Worm (Caenorhabditis elegans): Measurements from ENCODE around the gene srsx-29.

Gene srsx-29

ce11 chrV:10204863-10205338 is 50.1 kb downstream of the srsx-29 start, which contains the start of the genes ZK856.19 and ZK856.11:
ZK856.19 (minus strand) TSS chrV:10204913.
ZK856.11 (minus strand) TSS chrV:10204938.
- TF ChIP-seq tbp1 (GFP tag; optimal IDR thresholded peaks at IDR 0.05) (peak; percentile 44), ama-1 (optimal IDR thresholded peaks at IDR 0.05) (no peak), ama-1 (GFP tag; optimal IDR thresholded peaks at IDR 0.05) (no peak), Y56A3A.18 (GFP tag; IDR thresholded peaks at IDR 0.05) (no peak), attf-5 (GFP tag; optimal IDR thresholded peaks at IDR 0.05) (no peak), madf-6 (GFP tag; IDR thresholded peaks at IDR 0.05) (peak; percentile 24; the same call in 1 of the 2 replicates), Y53G8AR.9 (GFP tag; conservative IDR thresholded peaks at IDR 0.05) (0 out of 2 replicates have a peak, but pooled peaks have one; percentile 65), nhr-80 (tag; optimal IDR thresholded peaks at IDR 0.05) (peak; percentile 11), B0336.3 (GFP tag; IDR thresholded peaks at IDR 0.05) (0 out of 2 replicates have a peak, but pooled peaks have one; percentile 49), ztf-18 (tag; optimal IDR thresholded peaks at IDR 0.05) (peak; percentile 93), hmg-1.2 (GFP tag; IDR thresholded peaks at IDR 0.05) (peak; percentile 32; the same call in 1 of the 2 replicates), D2030.7 (GFP tag; IDR thresholded peaks at IDR 0.05) (peak; percentile 17; the same call in 1 of the 2 replicates), unc-130 (GFP tag; optimal IDR thresholded peaks at IDR 0.05) (peak; percentile 5), lin-54 (GFP tag; optimal IDR thresholded peaks at IDR 0.05) (peak; percentile 58), madf-10 (tag; optimal IDR thresholded peaks at IDR 0.05) (peak; percentile 29), F49E8.2 (tag; optimal IDR thresholded peaks at IDR 0.05; ENCODE audit: insufficient read depth) (peak; percentile 41), repo-1 (tag; optimal IDR thresholded peaks at IDR 0.05) (no peak), hrde-1 (tag; optimal IDR thresholded peaks at IDR 0.05; ENCODE audit: borderline replicate concordance) (peak; percentile 0), mcd-1 (GFP tag; IDR thresholded peaks at IDR 0.05) (peak; percentile 39; the same call in 1 of the 2 replicates), hsf-1 (GFP tag; IDR thresholded peaks at IDR 0.05) (0 out of 2 replicates have a peak, but pooled peaks have one; percentile 18), ceh-27 (GFP tag; optimal IDR thresholded peaks at IDR 0.05) (peak; percentile 14), snpc-4 (GFP tag; optimal IDR thresholded peaks at IDR 0.05) (no peak), snpc-4 (tag; optimal IDR thresholded peaks at IDR 0.05) (peak in 2 of 4 experiments; percentile 35 to 49), F23B12.7 (tag; optimal IDR thresholded peaks at IDR 0.05; ENCODE audit: insufficient read depth) (peak; percentile 45), F33H1.4 (GFP tag; IDR thresholded peaks at IDR 0.05) (no peak), lin-35 (GFP tag; optimal IDR thresholded peaks at IDR 0.05) (peak in 1 of 3 experiments; percentile 55), snpc-3.4 (tag; optimal IDR thresholded peaks at IDR 0.05) (peak; percentile 41), B0035.1 (tag; optimal IDR thresholded peaks at IDR 0.05) (no peak), pbrm-1 (GFP tag; IDR thresholded peaks at IDR 0.05) (0 out of 2 replicates have a peak, but pooled peaks have one; percentile 20), lag-1 (GFP tag; IDR thresholded peaks at IDR 0.05) (no peak), lsl-1 (GFP tag; optimal IDR thresholded peaks at IDR 0.05) (peak; percentile 31), lin-40 (tag; optimal IDR thresholded peaks at IDR 0.05) (peak; percentile 61), cebp-1 (GFP tag; IDR thresholded peaks at IDR 0.05) (no peak), cebp-1 (tag; optimal IDR thresholded peaks at IDR 0.05) (peak; percentile 54), dox-1 (GFP tag; IDR thresholded peaks at IDR 0.05) (peak; percentile 24; the same call in 1 of the 2 replicates)

ce11 chrV:10205483-10205882 is 50.7 kb downstream of the srsx-29 start, which contains the start of gene ZK856.16:
ZK856.16 (minus strand) TSS chrV:10205583.
- TF ChIP-seq F55B11.4 (tag; optimal IDR thresholded peaks at IDR 0.05; ENCODE audit: borderline replicate concordance, insufficient read depth) (no peak), snpc-4 (GFP tag; optimal IDR thresholded peaks at IDR 0.05) (no peak), snpc-4 (tag; optimal IDR thresholded peaks at IDR 0.05) (no peak), nfya-2 (GFP tag; IDR thresholded peaks at IDR 0.05) (no peak), madf-6 (GFP tag; IDR thresholded peaks at IDR 0.05) (no peak), snpc-1.3 (tag; optimal IDR thresholded peaks at IDR 0.05; ENCODE audit: insufficient read depth) (no peak), hmg-20 (GFP tag; IDR thresholded peaks at IDR 0.05) (no peak), ceh-58 (GFP tag; IDR thresholded peaks at IDR 0.05) (no peak), akir-1 (GFP tag; optimal IDR thresholded peaks at IDR 0.05) (no peak), tbp1 (GFP tag; optimal IDR thresholded peaks at IDR 0.05) (no peak), ztf-25 (GFP tag; IDR thresholded peaks at IDR 0.05) (no peak)
